Worm (Caenorhabditis elegans): ENCODE data around the gene Y82E9BR.18.
A peak's percentile ranks its signal among the peaks of the same experiment; 100 is the strongest.

Y82E9BR.18 gene

ce11 chrIII:1508244-1508643, 24.9 kb upstream of the Y82E9BR.18 start:
- TF ChIP-seq tlf-1 (GFP tag; optimal IDR thresholded peaks at IDR 0.05) (no peak), mcd-1 (GFP tag; IDR thresholded peaks at IDR 0.05) (no peak), zfh-2 (GFP tag; conservative IDR thresholded peaks at IDR 0.05) (peak; percentile 74), egrh-3 (GFP tag; IDR thresholded peaks at IDR 0.05) (peak; percentile 44; the same call in 1 of the 2 replicates)

DNA sequence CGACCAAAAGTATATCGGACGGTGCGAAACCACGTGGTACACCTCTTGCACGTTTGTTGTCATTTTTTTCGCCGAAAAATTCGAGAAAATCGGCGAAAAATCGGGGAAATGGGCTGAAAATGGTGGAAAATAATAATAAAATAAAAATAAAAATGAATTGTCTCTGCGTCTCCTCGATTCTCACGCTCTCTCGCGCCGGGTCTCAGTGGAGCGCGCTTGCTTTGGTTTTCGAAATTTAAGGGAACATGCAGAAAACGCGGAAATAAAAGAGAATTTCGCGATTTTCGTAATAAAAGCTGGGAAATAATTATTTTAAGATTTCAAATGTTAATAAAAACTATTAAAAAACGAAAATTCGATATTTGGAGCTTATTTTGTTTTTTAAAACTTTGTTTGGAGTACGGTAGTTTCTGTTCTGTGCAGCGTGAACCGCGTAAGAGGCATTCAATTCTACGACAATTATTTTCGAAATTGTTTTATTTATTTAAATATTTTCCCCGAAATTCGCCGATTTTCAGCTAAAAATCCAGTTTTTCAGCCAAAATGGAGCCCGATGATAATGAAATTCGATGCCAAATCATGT, 12.6 kb upstream of the Y82E9BR.18 start, which contains the start of the genes ave-1 and M01G5.1:
TSS of gene ave-1 (minus strand) at position 113 of the 583 bp plus-strand sequence.
TSS of gene M01G5.1 (plus strand) at position 539 of the 583 bp plus-strand sequence.
- no peak for TF ChIP-seq dpl-1 (GFP tag; optimal IDR thresholded peaks at IDR 0.05)
- TF ChIP-seq F10E7.11 (tag; optimal IDR thresholded peaks at IDR 0.05) = no peak
- TF ChIP-seq ceh-58 (GFP tag; IDR thresholded peaks at IDR 0.05) = no peak
- no peak for TF ChIP-seq unc-130 (GFP tag; optimal IDR thresholded peaks at IDR 0.05)
- no peak for TF ChIP-seq nfya-1 (tag; optimal IDR thresholded peaks at IDR 0.05; ENCODE audit: borderline replicate concordance, insufficient read depth)
- TF ChIP-seq mxl-1 (tag; optimal IDR thresholded peaks at IDR 0.05) = no peak
- no peak for TF ChIP-seq unc-62 (GFP tag; optimal IDR thresholded peaks at IDR 0.05)
- no peak for TF ChIP-seq egl-44 (GFP tag; IDR thresholded peaks at IDR 0.05)
- TF ChIP-seq mes-4 (tag; optimal IDR thresholded peaks at IDR 0.05) = no peak
- no peak for TF ChIP-seq rec-8 (tag; optimal IDR thresholded peaks at IDR 0.05)
- TF ChIP-seq B0019.2 (GFP tag; conservative IDR thresholded peaks at IDR 0.05) = no peak
- TF ChIP-seq ceh-27 (GFP tag; optimal IDR thresholded peaks at IDR 0.05) = no peak
- no peak for TF ChIP-seq xnd-1 (tag; optimal IDR thresholded peaks at IDR 0.05)
- TF ChIP-seq fkh-3 (tag; optimal IDR thresholded peaks at IDR 0.05) = no peak
- no peak for TF ChIP-seq ztf-28 (GFP tag; IDR thresholded peaks at IDR 0.05)
- no peak for TF ChIP-seq pbrm-1 (GFP tag; IDR thresholded peaks at IDR 0.05)
- TF ChIP-seq ceh-91 (GFP tag; IDR thresholded peaks at IDR 0.05) = no peak
- TF ChIP-seq snpc-4 (GFP tag; optimal IDR thresholded peaks at IDR 0.05) = no peak
- peak in 1 of 4 experiments; percentile 2 for TF ChIP-seq snpc-4 (tag; optimal IDR thresholded peaks at IDR 0.05)
- peak; percentile 55 for TF ChIP-seq madf-6 (GFP tag; IDR thresholded peaks at IDR 0.05)
- TF ChIP-seq C17E4.6 (GFP tag; IDR thresholded peaks at IDR 0.05) = no peak
- TF ChIP-seq cebp-1 (GFP tag; IDR thresholded peaks at IDR 0.05) = no peak
- peak; percentile 54 for TF ChIP-seq cebp-1 (tag; optimal IDR thresholded peaks at IDR 0.05)
- TF ChIP-seq nfyb-1 (GFP tag; IDR thresholded peaks at IDR 0.05) = no peak
- no peak for TF ChIP-seq pha-4 (tag; optimal IDR thresholded peaks at IDR 0.05)
- TF ChIP-seq gei-17 (GFP tag; optimal IDR thresholded peaks at IDR 0.05) = no peak
- peak; percentile 91 for TF ChIP-seq mcd-1 (GFP tag; IDR thresholded peaks at IDR 0.05)
- no peak for TF ChIP-seq rpc-1 (optimal IDR thresholded peaks at IDR 0.05)
- no peak for TF ChIP-seq rpc-1 (tag; optimal IDR thresholded peaks at IDR 0.05)
- no peak for TF ChIP-seq ccch-3 (GFP tag; optimal IDR thresholded peaks at IDR 0.05)
- TF ChIP-seq dpff-1 (tag; optimal IDR thresholded peaks at IDR 0.05) = no peak
- TF ChIP-seq ets-4 (GFP tag; optimal IDR thresholded peaks at IDR 0.05) = no peak
- no peak for TF ChIP-seq F57A8.1 (GFP tag; optimal IDR thresholded peaks at IDR 0.05)
- no peak for TF ChIP-seq let-526 (GFP tag; IDR thresholded peaks at IDR 0.05)
- TF ChIP-seq aptf-3 (GFP tag; IDR thresholded peaks at IDR 0.05) = no peak
- TF ChIP-seq lin-35 (GFP tag; optimal IDR thresholded peaks at IDR 0.05) = no peak
- no peak for TF ChIP-seq let-607 (tag; optimal IDR thresholded peaks at IDR 0.05)
- no peak for TF ChIP-seq hmg-20 (GFP tag; IDR thresholded peaks at IDR 0.05)
- no peak for TF ChIP-seq ztf-6 (GFP tag; IDR thresholded peaks at IDR 0.05)
- no peak for TF ChIP-seq attf-6 (GFP tag; IDR thresholded peaks at IDR 0.05)
- TF ChIP-seq F23B12.7 (tag; optimal IDR thresholded peaks at IDR 0.05; ENCODE audit: insufficient read depth) = peak; percentile 42
- no peak for TF ChIP-seq ztf-3 (GFP tag; optimal IDR thresholded peaks at IDR 0.05)
- TF ChIP-seq madf-8 (GFP tag; conservative IDR thresholded peaks at IDR 0.05) = 0 out of 2 replicates have a peak, but pooled peaks have one; percentile 4
- TF ChIP-seq nhr-120 (GFP tag; IDR thresholded peaks at IDR 0.05) = no peak

All from whole organism, young adult.